Worm (Caenorhabditis elegans) whole organism, early embryonic: ENCODE results near the gene R05F9.9.

ENCODE experiments used
- B0310.2 ChIP-seq: sonication (generic microtip); optimal IDR thresholded peaks from 2 replicates; lab custom pipeline; 2016; ENCODE audit warnings: mild to moderate bottlenecking, missing genetic modification characterization, missing compliant biosample characterization
- F13C5.2 ChIP-seq: sonication (generic microtip); optimal IDR thresholded peaks from 2 replicates; lab custom pipeline; 2017; ENCODE audit warnings: mild to moderate bottlenecking, missing genetic modification characterization, inconsistent platforms, missing compliant biosample characterization
- aly-1 ChIP-seq: sonication (generic microtip); optimal IDR thresholded peaks from 2 replicates; lab custom pipeline; 2016; ENCODE audit warnings: missing genetic modification characterization, missing compliant biosample characterization
- ama-1 ChIP-seq: fragments of 150-350 bp; optimal IDR thresholded peaks from 2 replicates; lab custom pipeline; 2014
- ets-7 ChIP-seq: sonication (generic microtip); optimal IDR thresholded peaks from 2 replicates; lab custom pipeline; 2016; ENCODE audit warnings: missing genotype, missing genetic modification characterization, missing compliant biosample characterization
- flt-1 ChIP-seq: fragments of 200-800 bp; sonication (Bioruptor generic); IDR thresholded peaks from 2 replicates; pipeline ENCODE4 v1.3.6; 2022; ENCODE audit warnings: missing genetic modification characterization, missing compliant biosample characterization
- hmg-4 ChIP-seq: fragments of 200-800 bp; sonication (Bioruptor generic); optimal IDR thresholded peaks from 2 replicates; lab custom pipeline; 2018; ENCODE audit warnings: mild to moderate bottlenecking, missing genetic modification characterization, missing compliant biosample characterization
- hnd-1 ChIP-seq: sonication (generic microtip); optimal IDR thresholded peaks from 2 replicates; lab custom pipeline; 2016; ENCODE audit warnings: missing genetic modification characterization, missing compliant biosample characterization
- pes-1 ChIP-seq: fragments of 200-800 bp; sonication (Bioruptor generic); IDR thresholded peaks from 2 replicates; pipeline ENCODE4 v1.3.6; 2022; ENCODE audit warnings: missing genetic modification reagents, missing genetic modification characterization, missing compliant biosample characterization
- scrt-1 ChIP-seq: fragments of 200-800 bp; sonication (Bioruptor generic); IDR thresholded peaks from 2 replicates; pipeline ENCODE4 v1.3.6; 2022; ENCODE audit warnings: missing genetic modification characterization, missing compliant biosample characterization
- sea-1 ChIP-seq: fragments of 200-800 bp; sonication (Bioruptor generic); conservative IDR thresholded peaks from 2 replicates; pipeline ENCODE4 v1.3.6; 2022; ENCODE audit warnings: missing genetic modification characterization, missing compliant biosample characterization
- tbx-11 ChIP-seq: fragments of 200-800 bp; sonication (Bioruptor generic); IDR thresholded peaks from 2 replicates; pipeline ENCODE4 v1.3.6; 2022; ENCODE audit warnings: missing genetic modification characterization, missing compliant biosample characterization
- tbx-37 ChIP-seq: fragments of 200-800 bp; sonication (Bioruptor generic); conservative IDR thresholded peaks from 2 replicates; pipeline ENCODE4 v1.3.6; 2022; ENCODE audit warnings: missing genetic modification reagents, missing genetic modification characterization, missing compliant biosample characterization
- tra-4 ChIP-seq: sonication (generic microtip); optimal IDR thresholded peaks from 2 replicates; lab custom pipeline; 2017; ENCODE audit warnings: missing genetic modification characterization, missing compliant biosample characterization

ce11 chrII:4908160-4908559 is 6.3 kb upstream of the R05F9.9 start:
- TF ChIP-seq scrt-1 (GFP tag; lab: Robert Waterston, UW) (no peak), pes-1 (no peak), tra-4 (tag; lab: Kevin White, UChicago) (no peak), ama-1 (lab: Kevin White, UChicago) (no peak), F13C5.2 (tag; lab: Kevin White, UChicago) (no peak), flt-1 (GFP tag; lab: Robert Waterston, UW) (no peak), hnd-1 (no peak), tbx-11 (GFP tag; lab: Robert Waterston, UW) (no peak), B0310.2 (tag; lab: Kevin White, UChicago) (no peak), tbx-37 (no peak), aly-1 (tag; lab: Kevin White, UChicago) (no peak), sea-1 (GFP tag; lab: Robert Waterston, UW) (no peak), hmg-4 (no peak), ets-7 (no peak)
